Fruit fly (Drosophila melanogaster): Measurements from ENCODE around the gene Meics.
A peak's percentile ranks its signal among the peaks of the same experiment; 100 is the strongest.

Meics gene

DNA sequence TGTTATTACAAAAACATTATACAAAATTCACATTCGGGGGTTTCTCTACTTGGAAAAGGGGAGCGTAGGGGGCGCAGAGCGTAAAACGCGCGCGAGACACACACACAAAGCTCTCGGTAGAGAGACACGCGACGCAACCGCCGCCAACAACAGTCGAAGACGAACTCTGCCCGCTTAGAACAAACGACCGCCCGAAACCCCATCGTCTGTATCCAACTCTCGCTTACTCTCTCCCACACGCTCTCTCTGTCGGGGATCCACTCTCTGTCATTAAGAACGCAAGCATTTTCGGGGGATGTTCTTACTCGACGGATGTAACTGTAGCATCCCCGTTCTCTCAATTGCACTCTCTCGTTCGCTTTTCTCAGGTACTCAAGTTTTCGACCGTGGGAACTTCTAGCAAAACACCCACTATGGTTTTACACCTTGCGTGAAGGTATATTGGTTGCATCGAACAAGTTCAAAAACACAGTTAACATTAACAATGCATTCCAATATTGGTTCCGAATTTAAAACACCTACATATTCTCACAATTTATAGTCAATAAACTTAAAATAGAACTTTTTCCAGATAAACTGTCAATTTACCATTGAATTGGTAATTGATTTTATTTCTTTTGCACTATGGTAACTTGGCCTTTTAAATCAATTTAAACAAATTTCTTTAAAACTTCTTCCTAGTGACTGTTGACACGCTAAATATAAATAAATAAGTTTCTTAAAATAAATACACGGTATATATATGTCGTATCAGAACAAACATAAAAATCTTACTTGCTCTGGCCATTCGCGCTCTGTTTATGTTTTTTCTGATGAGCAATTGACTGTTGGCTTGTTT is 44.5 kb downstream of the Meics start (continued):
- TF ChIP-seq so (GFP tag; IDR thresholded peaks at IDR 0.05), result no peak; the same call in 2 of the 3 replicates
- TF ChIP-seq phol (tag; optimal IDR thresholded peaks at IDR 0.05), result peak; percentile 96
- TF ChIP-seq CG17829 (tag; optimal IDR thresholded peaks at IDR 0.05), result peak; percentile 94
- TF ChIP-seq CG12744 (GFP tag; optimal IDR thresholded peaks at IDR 0.05), result peak; percentile 82
- peak; percentile 81 for TF ChIP-seq CG3407 (GFP tag; optimal IDR thresholded peaks at IDR 0.05)
- peak; percentile 78 for TF ChIP-seq CG5180 (GFP tag; optimal IDR thresholded peaks at IDR 0.05)
- peak; percentile 67 for TF ChIP-seq CG32772 (GFP tag; IDR thresholded peaks at IDR 0.05)
- peak; percentile 81 for TF ChIP-seq en (GFP tag; optimal IDR thresholded peaks at IDR 0.05)
- peak; percentile 86 for TF ChIP-seq CG5245 (GFP tag; optimal IDR thresholded peaks at IDR 0.05)
- TF ChIP-seq CG15011 (GFP tag; optimal IDR thresholded peaks at IDR 0.05), result peak; percentile 89
- peak; percentile 76 for TF ChIP-seq CG8290 (GFP tag; optimal IDR thresholded peaks at IDR 0.05)
- peak; percentile 33 to 78 for TF ChIP-seq CG8290 (tag; optimal IDR thresholded peaks at IDR 0.05)
- TF ChIP-seq Dp (GFP tag; optimal IDR thresholded peaks at IDR 0.05), result no peak
- peak; percentile 31; the same call in 1 of the 2 replicates for TF ChIP-seq dimm (GFP tag; IDR thresholded peaks at IDR 0.05)
- TF ChIP-seq Bgb (GFP tag; IDR thresholded peaks at IDR 0.05; ENCODE audit: partially characterized antibody), result peak; percentile 54; the same call in 1 of the 2 replicates
- peak; percentile 71 for TF ChIP-seq ssp (GFP tag; IDR thresholded peaks at IDR 0.05)
- TF ChIP-seq pum (GFP tag; optimal IDR thresholded peaks at IDR 0.05), result peak; percentile 92
- peak; percentile 21 for TF ChIP-seq chm (GFP tag; IDR thresholded peaks at IDR 0.05)
- peak in 1 of 2 experiments; percentile 97 for TF ChIP-seq eve (GFP tag; optimal IDR thresholded peaks at IDR 0.05)
- no peak for TF ChIP-seq fru (optimal IDR thresholded peaks at IDR 0.05)
- TF ChIP-seq CG3281 (GFP tag; optimal IDR thresholded peaks at IDR 0.05), result peak; percentile 95
- peak; percentile 68; the same call in 2 of the 3 replicates for TF ChIP-seq CG34224 (GFP tag; IDR thresholded peaks at IDR 0.05; ENCODE audit: partially characterized antibody)
- TF ChIP-seq Jarid2 (GFP tag; optimal IDR thresholded peaks at IDR 0.05), result peak; percentile 92
- peak; percentile 80 for TF ChIP-seq CG11398 (GFP tag; optimal IDR thresholded peaks at IDR 0.05)
- TF ChIP-seq cg (GFP tag; optimal IDR thresholded peaks at IDR 0.05), result peak; percentile 53
- peak; percentile 13 for TF ChIP-seq fd64A (GFP tag; optimal IDR thresholded peaks at IDR 0.05)
- TF ChIP-seq sna (GFP tag; IDR thresholded peaks at IDR 0.05; ENCODE audit: partially characterized antibody), result 0 out of 2 replicates have a peak, but pooled peaks have one; percentile 47
- TF ChIP-seq mam (GFP tag; optimal IDR thresholded peaks at IDR 0.05), result peak; percentile 91
- peak; percentile 88 for TF ChIP-seq zfh2 (GFP tag; optimal IDR thresholded peaks at IDR 0.05)
- TF ChIP-seq gt (GFP tag; IDR thresholded peaks at IDR 0.05), result peak; percentile 54; the same call in 1 of the 2 replicates
- TF ChIP-seq Antp (GFP tag; optimal IDR thresholded peaks at IDR 0.05), result peak; percentile 88
- TF ChIP-seq kni (GFP tag; optimal IDR thresholded peaks at IDR 0.05), result peak; percentile 84
- peak; percentile 82 for TF ChIP-seq CG6683 (GFP tag; optimal IDR thresholded peaks at IDR 0.05)
- peak; percentile 58; the same call in 1 of the 2 replicates for TF ChIP-seq CG42726 (GFP tag; IDR thresholded peaks at IDR 0.05; ENCODE audit: partially characterized antibody)
- peak; percentile 70 for TF ChIP-seq CG6272 (GFP tag; IDR thresholded peaks at IDR 0.05)
- TF ChIP-seq CG9817 (tag; optimal IDR thresholded peaks at IDR 0.05), result peak; percentile 87
- TF ChIP-seq peb (GFP tag; IDR thresholded peaks at IDR 0.05), result peak; percentile 41; the same call in 1 of the 2 replicates
- TF ChIP-seq ase (GFP tag; IDR thresholded peaks at IDR 0.05), result peak; percentile 63; the same call in 2 of the 3 replicates
- TF ChIP-seq scrt (GFP tag; optimal IDR thresholded peaks at IDR 0.05), result peak; percentile 81
- TF ChIP-seq ttk (GFP tag; IDR thresholded peaks at IDR 0.05), result peak; percentile 77
- TF ChIP-seq CG6254 (GFP tag; optimal IDR thresholded peaks at IDR 0.05), result peak; percentile 89
- peak; percentile 30; the same call in 1 of the 2 replicates for TF ChIP-seq amos (GFP tag; IDR thresholded peaks at IDR 0.05; ENCODE audit: partially characterized antibody)
- TF ChIP-seq Pdp1 (GFP tag; optimal IDR thresholded peaks at IDR 0.05), result peak; percentile 78 to 93
- TF ChIP-seq CG4730 (GFP tag; IDR thresholded peaks at IDR 0.05), result peak; percentile 73
- peak; percentile 79 for TF ChIP-seq vfl (GFP tag; optimal IDR thresholded peaks at IDR 0.05)
- peak; percentile 33; the same call in 1 of the 3 replicates for TF ChIP-seq CG6791 (GFP tag; IDR thresholded peaks at IDR 0.05; ENCODE audit: partially characterized antibody)
- TF ChIP-seq CG3838 (GFP tag; optimal IDR thresholded peaks at IDR 0.05), result peak; percentile 86
- TF ChIP-seq Dek (tag; optimal IDR thresholded peaks at IDR 0.05), result peak; percentile 89

Data from whole organism, embryonic.